ENCODE assay signal across 1 fruit fly cellular context in genomic region chr3L:4380231-4380645, dm6.
TF ChIP-seq lines count a peak whose summit lies in the region.

Gene DopEcR, minus strand, starts transcription at chr3L:4380387.

TF ChIP-seq in whole organism, embryonic, 481 proteins besides CTCF, POLR2A, EP300 and RAD21 (continued from another document and continues in another):
- TF ChIP-seq CG15479 (GFP tag; optimal IDR thresholded peaks at IDR 0.05; lab: Kevin White, UChicago) (no peak), lbe (GFP tag; optimal IDR thresholded peaks at IDR 0.05; lab: Kevin White, UChicago) (no peak), CG10543 (GFP tag; optimal IDR thresholded peaks at IDR 0.05; lab: Kevin White, UChicago) (peak; percentile 44), gfzf (GFP tag; optimal IDR thresholded peaks at IDR 0.05; lab: Kevin White, UChicago) (no peak), CG17912 (GFP tag; optimal IDR thresholded peaks at IDR 0.05; lab: Kevin White, UChicago) (peak; percentile 17), CG31224 (GFP tag; IDR thresholded peaks at IDR 0.05; lab: Robert Waterston, UW) (no peak), CG12219 (GFP tag; optimal IDR thresholded peaks at IDR 0.05; lab: Kevin White, UChicago) (peak; percentile 24), dysf (GFP tag; IDR thresholded peaks at IDR 0.05; lab: Robert Waterston, UW) (no peak), pho (GFP tag; optimal IDR thresholded peaks at IDR 0.05; lab: Kevin White, UChicago) (no peak), Hr78 (GFP tag; optimal IDR thresholded peaks at IDR 0.05; lab: Kevin White, UChicago) (no peak), vfl (GFP tag; optimal IDR thresholded peaks at IDR 0.05; lab: Kevin White, UChicago) (no peak), cwo (GFP tag; optimal IDR thresholded peaks at IDR 0.05; lab: Kevin White, UChicago) (no peak), CG2678 (tag; optimal IDR thresholded peaks at IDR 0.05; lab: Kevin White, UChicago) (no peak), Neu2 (GFP tag; optimal IDR thresholded peaks at IDR 0.05; lab: Kevin White, UChicago; ENCODE audit: borderline replicate concordance) (no peak), Sin3A (optimal IDR thresholded peaks at IDR 0.05; lab: Kevin White, UChicago) (no peak), Nf-YC (tag; optimal IDR thresholded peaks at IDR 0.05; lab: Kevin White, UChicago) (peak; percentile 25), az2 (GFP tag; optimal IDR thresholded peaks at IDR 0.05; lab: Kevin White, UChicago) (no peak), CG3407 (GFP tag; optimal IDR thresholded peaks at IDR 0.05; lab: Kevin White, UChicago) (peak; percentile 2), CG30403 (GFP tag; optimal IDR thresholded peaks at IDR 0.05; lab: Kevin White, UChicago) (no peak), C15 (GFP tag; IDR thresholded peaks at IDR 0.05; lab: Robert Waterston, UW) (no peak), CG1832 (GFP tag; optimal IDR thresholded peaks at IDR 0.05; lab: Kevin White, UChicago) (no peak), h (optimal IDR thresholded peaks at IDR 0.05; lab: Kevin White, UChicago) (no peak), danr (GFP tag; IDR thresholded peaks at IDR 0.05; lab: Robert Waterston, UW) (no peak), CG17385 (GFP tag; optimal IDR thresholded peaks at IDR 0.05; lab: Kevin White, UChicago) (peak; percentile 19), so (GFP tag; IDR thresholded peaks at IDR 0.05; lab: Robert Waterston, UW) (no peak; the same call in 2 of the 3 replicates), p53 (GFP tag; optimal IDR thresholded peaks at IDR 0.05; lab: Kevin White, UChicago) (no peak), hbn (GFP tag; IDR thresholded peaks at IDR 0.05; lab: Robert Waterston, UW; ENCODE audit: partially characterized antibody) (no peak), Optix (GFP tag; IDR thresholded peaks at IDR 0.05; lab: Robert Waterston, UW) (no peak), CG33213 (GFP tag; optimal IDR thresholded peaks at IDR 0.05; lab: Kevin White, UChicago) (no peak), HLH54F (GFP tag; optimal IDR thresholded peaks at IDR 0.05; lab: Kevin White, UChicago) (no peak), B-H2 (GFP tag; optimal IDR thresholded peaks at IDR 0.05; lab: Kevin White, UChicago) (no peak), H15 (GFP tag; IDR thresholded peaks at IDR 0.05; lab: Robert Waterston, UW) (no peak), dimm (GFP tag; IDR thresholded peaks at IDR 0.05; lab: Robert Waterston, UW) (no peak), CG6791 (GFP tag; IDR thresholded peaks at IDR 0.05; lab: Robert Waterston, UW; ENCODE audit: partially characterized antibody) (no peak), Camta (GFP tag; optimal IDR thresholded peaks at IDR 0.05; lab: Kevin White, UChicago) (no peak), Dip3 (GFP tag; optimal IDR thresholded peaks at IDR 0.05; lab: Kevin White, UChicago) (no peak), aop (GFP tag; IDR thresholded peaks at IDR 0.05; lab: Robert Waterston, UW) (no peak), CG4328 (GFP tag; optimal IDR thresholded peaks at IDR 0.05; lab: Kevin White, UChicago) (no peak), CG13894 (tag; optimal IDR thresholded peaks at IDR 0.05; lab: Kevin White, UChicago) (no peak), nau (GFP tag; optimal IDR thresholded peaks at IDR 0.05; lab: Kevin White, UChicago) (peak; percentile 28), Taf1 (GFP tag; IDR thresholded peaks at IDR 0.05; lab: Robert Waterston, UW) (no peak), grn (GFP tag; optimal IDR thresholded peaks at IDR 0.05; lab: Kevin White, UChicago) (no peak), ara (GFP tag; IDR thresholded peaks at IDR 0.05; lab: Robert Waterston, UW) (peak; percentile 39; the same call in 1 of the 2 replicates), zen2 (GFP tag; IDR thresholded peaks at IDR 0.05; lab: Robert Waterston, UW; ENCODE audit: partially characterized antibody) (peak; percentile 52; the same call in 2 of the 3 replicates), CG11560 (tag; IDR thresholded peaks at IDR 0.05; lab: Robert Waterston, UW) (no peak), Stat92E (GFP tag; optimal IDR thresholded peaks at IDR 0.05; lab: Kevin White, UChicago) (peak in 1 of 3 experiments; percentile 49), CG10267 (tag; optimal IDR thresholded peaks at IDR 0.05; lab: Kevin White, UChicago) (no peak), CG31441 (GFP tag; IDR thresholded peaks at IDR 0.05; lab: Robert Waterston, UW) (no peak; the same call in 1 of the 2 replicates), Ravus (GFP tag; IDR thresholded peaks at IDR 0.05; lab: Robert Waterston, UW) (no peak), odd (GFP tag; optimal IDR thresholded peaks at IDR 0.05; lab: Kevin White, UChicago) (no peak), cad (GFP tag; optimal IDR thresholded peaks at IDR 0.05; lab: Kevin White, UChicago) (no peak), Oli (tag; optimal IDR thresholded peaks at IDR 0.05; lab: Kevin White, UChicago) (no peak), NC2β (GFP tag; optimal IDR thresholded peaks at IDR 0.05; lab: Kevin White, UChicago) (no peak), grau (tag; optimal IDR thresholded peaks at IDR 0.05; lab: Kevin White, UChicago) (peak; percentile 18), MESR4 (GFP tag; optimal IDR thresholded peaks at IDR 0.05; lab: Kevin White, UChicago) (no peak), CG6272 (GFP tag; IDR thresholded peaks at IDR 0.05; lab: Robert Waterston, UW) (no peak), CG4730 (GFP tag; IDR thresholded peaks at IDR 0.05; lab: Robert Waterston, UW) (no peak), CG31388 (GFP tag; optimal IDR thresholded peaks at IDR 0.05; lab: Kevin White, UChicago) (no peak), Xrp1 (GFP tag; IDR thresholded peaks at IDR 0.05; lab: Robert Waterston, UW) (no peak), schlank (tag; optimal IDR thresholded peaks at IDR 0.05; lab: Kevin White, UChicago) (no peak), sug (tag; optimal IDR thresholded peaks at IDR 0.05; lab: Kevin White, UChicago) (no peak), CG6854 (GFP tag; optimal IDR thresholded peaks at IDR 0.05; lab: Kevin White, UChicago) (peak; percentile 32), Ets65A (GFP tag; lab: Kevin White, UChicago) (peak; percentile 71), Abd-B (GFP tag; optimal IDR thresholded peaks at IDR 0.05; lab: Kevin White, UChicago) (no peak), Usf (GFP tag; optimal IDR thresholded peaks at IDR 0.05; lab: Kevin White, UChicago) (no peak), CG8089 (GFP tag; optimal IDR thresholded peaks at IDR 0.05; lab: Kevin White, UChicago) (no peak), CG12769 (tag; optimal IDR thresholded peaks at IDR 0.05; lab: Kevin White, UChicago) (peak; percentile 53), oc (tag; optimal IDR thresholded peaks at IDR 0.05; lab: Kevin White, UChicago) (no peak), CG2120 (GFP tag; optimal IDR thresholded peaks at IDR 0.05; lab: Kevin White, UChicago) (no peak), ro (GFP tag; IDR thresholded peaks at IDR 0.05; lab: Robert Waterston, UW) (no peak), Hey (tag; optimal IDR thresholded peaks at IDR 0.05; lab: Kevin White, UChicago) (no peak), pb (GFP tag; optimal IDR thresholded peaks at IDR 0.05; lab: Kevin White, UChicago) (no peak), pan (optimal IDR thresholded peaks at IDR 0.05; lab: Kevin White, UChicago) (no peak), pan (GFP tag; optimal IDR thresholded peaks at IDR 0.05 in 1 of 2, IDR thresholded peaks at IDR 0.05 in 1 of 2) (no peak), CG8388 (GFP tag; optimal IDR thresholded peaks at IDR 0.05; lab: Kevin White, UChicago) (peak; percentile 50), sens (GFP tag; lab: Kevin White, UChicago) (no peak), otp (GFP tag; IDR thresholded peaks at IDR 0.05; lab: Robert Waterston, UW) (0 out of 3 replicates have a peak, but pooled peaks have one; percentile 15), CG2875 (GFP tag; optimal IDR thresholded peaks at IDR 0.05; lab: Kevin White, UChicago) (peak; percentile 53), sima (GFP tag; optimal IDR thresholded peaks at IDR 0.05; lab: Kevin White, UChicago) (no peak), toy (GFP tag; IDR thresholded peaks at IDR 0.05; lab: Robert Waterston, UW) (no peak), Dad (GFP tag; optimal IDR thresholded peaks at IDR 0.05; lab: Kevin White, UChicago) (no peak), HLH3B (GFP tag; IDR thresholded peaks at IDR 0.05; lab: Robert Waterston, UW) (no peak), mld (GFP tag; IDR thresholded peaks at IDR 0.05; lab: Robert Waterston, UW; ENCODE audit: partially characterized antibody) (no peak), ash1 (GFP tag; optimal IDR thresholded peaks at IDR 0.05; lab: Kevin White, UChicago) (no peak), ap (GFP tag; IDR thresholded peaks at IDR 0.05; lab: Robert Waterston, UW) (no peak), CG13296 (GFP tag; optimal IDR thresholded peaks at IDR 0.05; lab: Kevin White, UChicago) (peak; percentile 40), gce (GFP tag; IDR thresholded peaks at IDR 0.05; lab: Robert Waterston, UW) (no peak), CG2116 (GFP tag; optimal IDR thresholded peaks at IDR 0.05; lab: Kevin White, UChicago) (no peak), emc (GFP tag; optimal IDR thresholded peaks at IDR 0.05; lab: Kevin White, UChicago) (no peak), CG4282 (GFP tag; optimal IDR thresholded peaks at IDR 0.05; lab: Kevin White, UChicago) (no peak), tin (GFP tag; optimal IDR thresholded peaks at IDR 0.05; lab: Kevin White, UChicago) (no peak), gt (GFP tag; IDR thresholded peaks at IDR 0.05; lab: Robert Waterston, UW) (no peak), sim (GFP tag; IDR thresholded peaks at IDR 0.05; lab: Robert Waterston, UW) (no peak), inv (GFP tag; IDR thresholded peaks at IDR 0.05; lab: Robert Waterston, UW; ENCODE audit: partially characterized antibody) (no peak), CG13624 (GFP tag; optimal IDR thresholded peaks at IDR 0.05; lab: Kevin White, UChicago) (no peak), ttk (GFP tag; IDR thresholded peaks at IDR 0.05; lab: Robert Waterston, UW) (no peak), tna (GFP tag; IDR thresholded peaks at IDR 0.05; lab: Robert Waterston, UW; ENCODE audit: partially characterized antibody) (no peak), CG18619 (GFP tag; optimal IDR thresholded peaks at IDR 0.05; lab: Kevin White, UChicago) (no peak), CG16815 (GFP tag; optimal IDR thresholded peaks at IDR 0.05; lab: Kevin White, UChicago) (no peak), org-1 (GFP tag; optimal IDR thresholded peaks at IDR 0.05; lab: Kevin White, UChicago) (no peak), CG7928 (GFP tag; optimal IDR thresholded peaks at IDR 0.05; lab: Kevin White, UChicago) (no peak), dm (GFP tag; optimal IDR thresholded peaks at IDR 0.05; lab: Kevin White, UChicago) (peak; percentile 61), Scr (GFP tag; IDR thresholded peaks at IDR 0.05; lab: Robert Waterston, UW; ENCODE audit: partially characterized antibody) (no peak), Opbp (GFP tag; IDR thresholded peaks at IDR 0.05; lab: Robert Waterston, UW; ENCODE audit: partially characterized antibody) (peak; percentile 43; the same call in 1 of the 3 replicates), HHEX (GFP tag; optimal IDR thresholded peaks at IDR 0.05; lab: Kevin White, UChicago) (peak; percentile 16), CG30431 (GFP tag; optimal IDR thresholded peaks at IDR 0.05; lab: Kevin White, UChicago) (no peak), mam (GFP tag; optimal IDR thresholded peaks at IDR 0.05; lab: Kevin White, UChicago) (no peak), Sox100B (GFP tag; optimal IDR thresholded peaks at IDR 0.05; lab: Kevin White, UChicago) (no peak), Chrac-16 (GFP tag; optimal IDR thresholded peaks at IDR 0.05; lab: Kevin White, UChicago) (no peak), CG17568 (GFP tag; optimal IDR thresholded peaks at IDR 0.05; lab: Kevin White, UChicago) (peak; percentile 37), chinmo (GFP tag; IDR thresholded peaks at IDR 0.05; lab: Robert Waterston, UW; ENCODE audit: partially characterized antibody) (0 out of 4 replicates have a peak, but pooled peaks have one; percentile 28), dati (GFP tag; IDR thresholded peaks at IDR 0.05; lab: Robert Waterston, UW) (no peak), CG11085 (GFP tag; IDR thresholded peaks at IDR 0.05; lab: Robert Waterston, UW) (no peak), CG18476 (GFP tag; optimal IDR thresholded peaks at IDR 0.05; lab: Kevin White, UChicago) (no peak), chn (GFP tag; optimal IDR thresholded peaks at IDR 0.05; lab: Kevin White, UChicago) (no peak), E2f2 (GFP tag; IDR thresholded peaks at IDR 0.05; lab: Robert Waterston, UW) (no peak; the same call in 1 of the 2 replicates), CG32532 (GFP tag; IDR thresholded peaks at IDR 0.05; lab: Robert Waterston, UW) (0 out of 2 replicates have a peak, but pooled peaks have one; percentile 42), nom (GFP tag; optimal IDR thresholded peaks at IDR 0.05; lab: Kevin White, UChicago) (no peak), cg (GFP tag; optimal IDR thresholded peaks at IDR 0.05; lab: Kevin White, UChicago) (peak; percentile 82), chif (GFP tag; optimal IDR thresholded peaks at IDR 0.05; lab: Kevin White, UChicago) (no peak), NfI (GFP tag; optimal IDR thresholded peaks at IDR 0.05; lab: Kevin White, UChicago) (peak; percentile 17), NFAT (GFP tag; IDR thresholded peaks at IDR 0.05; lab: Robert Waterston, UW) (no peak), CG34422 (GFP tag; IDR thresholded peaks at IDR 0.05; lab: Robert Waterston, UW) (no peak; the same call in 2 of the 3 replicates), Dp (GFP tag; optimal IDR thresholded peaks at IDR 0.05; lab: Kevin White, UChicago) (no peak), CG30020 (tag; optimal IDR thresholded peaks at IDR 0.05; lab: Kevin White, UChicago) (no peak), jing (GFP tag; optimal IDR thresholded peaks at IDR 0.05; lab: Kevin White, UChicago) (no peak), ftz-f1 (GFP tag; optimal IDR thresholded peaks at IDR 0.05; lab: Kevin White, UChicago) (no peak), Bteb2 (GFP tag; optimal IDR thresholded peaks at IDR 0.05; lab: Kevin White, UChicago) (no peak), CG4820 (GFP tag; optimal IDR thresholded peaks at IDR 0.05; lab: Kevin White, UChicago) (no peak), CG34376 (GFP tag; optimal IDR thresholded peaks at IDR 0.05; lab: Kevin White, UChicago) (peak; percentile 31), zf30C (GFP tag; optimal IDR thresholded peaks at IDR 0.05; lab: Kevin White, UChicago) (no peak), klu (GFP tag; IDR thresholded peaks at IDR 0.05; lab: Robert Waterston, UW) (no peak), bab2 (GFP tag; optimal IDR thresholded peaks at IDR 0.05; lab: Kevin White, UChicago) (no peak), z (GFP tag; IDR thresholded peaks at IDR 0.05; lab: Robert Waterston, UW) (no peak), lola (GFP tag; optimal IDR thresholded peaks at IDR 0.05; lab: Kevin White, UChicago) (no peak), CG18262 (tag; optimal IDR thresholded peaks at IDR 0.05; lab: Kevin White, UChicago) (no peak), sc (optimal IDR thresholded peaks at IDR 0.05; lab: Kevin White, UChicago) (no peak), sc (GFP tag; optimal IDR thresholded peaks at IDR 0.05; lab: Kevin White, UChicago) (no peak)
